Worm (Caenorhabditis elegans): ENCODE data around the gene clec-117.

Gene clec-117

ce11 chrII:288705-289205 is 8.1 kb downstream of the clec-117 start, which contains the start of gene mrpl-41:
Gene mrpl-41, plus strand, starts transcription at chrII:288939.
- TF ChIP-seq K12H6.12 (tag; optimal IDR thresholded peaks at IDR 0.05): no peak
- peak; percentile 3 for TF ChIP-seq F57C9.4 (tag; optimal IDR thresholded peaks at IDR 0.05)
- TF ChIP-seq ekl-4 (GFP tag; IDR thresholded peaks at IDR 0.05): peak; percentile 53; the same call in 1 of the 2 replicates
- no peak for TF ChIP-seq cebp-1 (GFP tag; IDR thresholded peaks at IDR 0.05)
- peak; percentile 28 for TF ChIP-seq cebp-1 (tag; optimal IDR thresholded peaks at IDR 0.05)
- TF ChIP-seq rec-8 (tag; optimal IDR thresholded peaks at IDR 0.05): no peak
- TF ChIP-seq lin-35 (GFP tag; optimal IDR thresholded peaks at IDR 0.05): peak in 1 of 3 experiments; percentile 21
- TF ChIP-seq F57A8.1 (GFP tag; optimal IDR thresholded peaks at IDR 0.05): no peak
- peak; percentile 11 for TF ChIP-seq athp-1 (tag; optimal IDR thresholded peaks at IDR 0.05)
- 0 out of 2 replicates have a peak, but pooled peaks have one; percentile 30 for TF ChIP-seq hmg-20 (GFP tag; IDR thresholded peaks at IDR 0.05)
- peak; percentile 43 for TF ChIP-seq F52B5.7 (tag; optimal IDR thresholded peaks at IDR 0.05)
- TF ChIP-seq F10E7.11 (tag; optimal IDR thresholded peaks at IDR 0.05): peak; percentile 38

- no peak for TF ChIP-seq bed-2 (GFP tag; IDR thresholded peaks at IDR 0.05)
- no peak for TF ChIP-seq tbp1 (GFP tag; optimal IDR thresholded peaks at IDR 0.05)
- no peak for TF ChIP-seq sdz-38 (tag; optimal IDR thresholded peaks at IDR 0.05)
- TF ChIP-seq nhr-179 (tag; optimal IDR thresholded peaks at IDR 0.05): no peak
- no peak for TF ChIP-seq xnd-1 (tag; optimal IDR thresholded peaks at IDR 0.05)
- TF ChIP-seq lin-35 (GFP tag; optimal IDR thresholded peaks at IDR 0.05): no peak
- TF ChIP-seq lag-1 (GFP tag; IDR thresholded peaks at IDR 0.05): no peak
- no peak for TF ChIP-seq snpc-1.3 (tag; optimal IDR thresholded peaks at IDR 0.05; ENCODE audit: insufficient read depth)
- no peak for TF ChIP-seq cebp-1 (GFP tag; IDR thresholded peaks at IDR 0.05)
- no peak for TF ChIP-seq cebp-1 (tag; optimal IDR thresholded peaks at IDR 0.05)
- TF ChIP-seq nfya-2 (GFP tag; IDR thresholded peaks at IDR 0.05): no peak
- no peak for TF ChIP-seq D2030.7 (GFP tag; IDR thresholded peaks at IDR 0.05)
- TF ChIP-seq mcd-1 (GFP tag; IDR thresholded peaks at IDR 0.05): no peak
- TF ChIP-seq F57C9.4 (tag; optimal IDR thresholded peaks at IDR 0.05): no peak
- TF ChIP-seq snpc-4 (GFP tag; optimal IDR thresholded peaks at IDR 0.05): no peak
- TF ChIP-seq snpc-4 (tag; optimal IDR thresholded peaks at IDR 0.05): no peak
- TF ChIP-seq F23B12.7 (tag; optimal IDR thresholded peaks at IDR 0.05; ENCODE audit: insufficient read depth): no peak
These were observed 10.4 kb downstream of the clec-117 start, which contains the start of gene misc-1 for ce11 chrII:286551-286724. Gene misc-1, plus strand, starts transcription at chrII:286625.

ce11 chrII:285627-286550 is 10.9 kb downstream of the clec-117 start, which contains the start of gene B0432.10:
Gene B0432.10, minus strand, starts transcription at chrII:286275.
- no peak for TF ChIP-seq egrh-3 (GFP tag; IDR thresholded peaks at IDR 0.05)
- TF ChIP-seq F23B12.7 (tag; optimal IDR thresholded peaks at IDR 0.05; ENCODE audit: insufficient read depth): peak; percentile 75
- TF ChIP-seq D2030.7 (GFP tag; IDR thresholded peaks at IDR 0.05): 0 out of 2 replicates have a peak, but pooled peaks have one; percentile 48
- no peak for TF ChIP-seq nhr-120 (GFP tag; IDR thresholded peaks at IDR 0.05)
- TF ChIP-seq mcd-1 (GFP tag; IDR thresholded peaks at IDR 0.05): peak; percentile 81
- peak; percentile 64 for TF ChIP-seq snpc-1.3 (tag; optimal IDR thresholded peaks at IDR 0.05; ENCODE audit: insufficient read depth)
- TF ChIP-seq madf-6 (GFP tag; IDR thresholded peaks at IDR 0.05): peak; percentile 41; the same call in 1 of the 2 replicates
- peak; percentile 94 for TF ChIP-seq ztf-18 (tag; optimal IDR thresholded peaks at IDR 0.05)
- peak; percentile 44 for TF ChIP-seq K12H6.12 (tag; optimal IDR thresholded peaks at IDR 0.05)
- TF ChIP-seq lin-40 (tag; optimal IDR thresholded peaks at IDR 0.05): peak; percentile 83
- TF ChIP-seq C06A6.2 (GFP tag; conservative IDR thresholded peaks at IDR 0.05): 0 out of 2 replicates have a peak, but pooled peaks have one; percentile 32
- no peak for TF ChIP-seq ets-4 (GFP tag; optimal IDR thresholded peaks at IDR 0.05)
- no peak for TF ChIP-seq bed-2 (GFP tag; IDR thresholded peaks at IDR 0.05)
- TF ChIP-seq lsy-27 (tag; optimal IDR thresholded peaks at IDR 0.05; ENCODE audit: borderline replicate concordance, insufficient read depth): no peak
- TF ChIP-seq dpl-1 (GFP tag; optimal IDR thresholded peaks at IDR 0.05): peak; percentile 86
- TF ChIP-seq unc-62 (GFP tag; optimal IDR thresholded peaks at IDR 0.05): no peak
- no peak for TF ChIP-seq mel-28 (tag; optimal IDR thresholded peaks at IDR 0.05; ENCODE audit: borderline replicate concordance)
- no peak for TF ChIP-seq gei-17 (GFP tag; optimal IDR thresholded peaks at IDR 0.05)
- TF ChIP-seq Y95B8A.8 (GFP tag; IDR thresholded peaks at IDR 0.05): no peak
- no peak for TF ChIP-seq madf-8 (GFP tag; conservative IDR thresholded peaks at IDR 0.05)
- peak; percentile 6 for TF ChIP-seq nhr-80 (tag; optimal IDR thresholded peaks at IDR 0.05)
- TF ChIP-seq let-607 (tag; optimal IDR thresholded peaks at IDR 0.05): peak in 1 of 2 experiments; percentile 27
- peak; percentile 52 for TF ChIP-seq attf-5 (GFP tag; optimal IDR thresholded peaks at IDR 0.05)

Data from whole organism, young adult.